Fruit fly (Drosophila melanogaster): ENCODE measurements around the gene CG31635.

CG31635 gene

dm6 chr2L:6648163-6648628, 718 bp downstream of the CG31635 start (continued):
- TF ChIP-seq CG9705 (GFP tag; optimal IDR thresholded peaks at IDR 0.05), result peak; percentile 87

DNA sequence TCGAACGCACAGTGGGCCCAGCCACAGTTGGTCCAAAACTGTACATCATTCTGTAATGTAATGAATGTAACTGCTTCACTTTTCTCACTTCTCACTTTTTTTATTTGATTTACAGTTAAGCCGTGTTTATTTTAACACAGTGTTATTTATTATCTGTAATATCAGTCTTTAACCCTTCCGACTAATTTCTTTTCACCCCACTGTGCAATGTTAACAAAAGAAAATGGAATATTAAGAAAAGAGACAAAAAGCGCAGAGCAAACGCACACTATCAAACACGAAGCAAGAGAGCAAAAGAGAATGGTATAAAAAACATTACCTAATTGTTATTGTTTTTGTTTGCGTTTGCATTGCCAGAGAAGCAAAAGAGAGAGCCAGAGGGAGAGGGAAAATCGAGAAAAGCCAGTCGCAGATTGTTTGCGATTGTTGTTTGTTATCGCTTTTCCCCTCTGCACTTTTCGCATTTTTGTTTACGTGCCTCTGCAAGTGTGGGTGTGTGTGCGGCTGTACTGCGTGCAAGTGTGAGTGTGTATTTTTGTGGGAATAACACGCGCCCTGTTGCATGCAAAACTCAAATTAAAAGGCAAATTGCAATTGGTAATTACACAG, 1.7 kb downstream of the CG31635 start:
- peak; percentile 40 for TF ChIP-seq CG9705 (GFP tag; optimal IDR thresholded peaks at IDR 0.05)
- peak; percentile 76 for TF ChIP-seq woc (GFP tag; optimal IDR thresholded peaks at IDR 0.05)
- no peak for TF ChIP-seq Hr83 (GFP tag; optimal IDR thresholded peaks at IDR 0.05; ENCODE audit: poor library complexity, severe bottlenecking)
- peak; percentile 95 for TF ChIP-seq sv (GFP tag; optimal IDR thresholded peaks at IDR 0.05)
- peak in 1 of 2 experiments; percentile 4 for TF ChIP-seq dl (GFP tag; optimal IDR thresholded peaks at IDR 0.05; ENCODE audit: insufficient read depth in 1 of 2, partially characterized antibody in 2 of 2)
- TF ChIP-seq Rel (GFP tag; optimal IDR thresholded peaks at IDR 0.05), result no peak
- TF ChIP-seq Rel (tag; optimal IDR thresholded peaks at IDR 0.05), result peak; percentile 97
- TF ChIP-seq HLH106 (tag; optimal IDR thresholded peaks at IDR 0.05), result peak; percentile 81
- TF ChIP-seq Abd-B (GFP tag; optimal IDR thresholded peaks at IDR 0.05), result no peak
- TF ChIP-seq rgr (GFP tag; optimal IDR thresholded peaks at IDR 0.05), result peak; percentile 93
- TF ChIP-seq dsf (GFP tag; optimal IDR thresholded peaks at IDR 0.05; ENCODE audit: borderline replicate concordance), result peak; percentile 62
- no peak for TF ChIP-seq usp (GFP tag; optimal IDR thresholded peaks at IDR 0.05)
- TF ChIP-seq Vsx2 (GFP tag; optimal IDR thresholded peaks at IDR 0.05; ENCODE audit: partially characterized antibody), result no peak
- peak; percentile 94 for TF ChIP-seq psq (GFP tag; optimal IDR thresholded peaks at IDR 0.05)
- TF ChIP-seq sage (GFP tag; optimal IDR thresholded peaks at IDR 0.05), result peak; percentile 68
- no peak for TF ChIP-seq Dif (GFP tag; optimal IDR thresholded peaks at IDR 0.05; ENCODE audit: partially characterized antibody)
- TF ChIP-seq dmrt93B (GFP tag; optimal IDR thresholded peaks at IDR 0.05), result peak; percentile 64
- TF ChIP-seq CG32264 (GFP tag; optimal IDR thresholded peaks at IDR 0.05), result peak; percentile 85
- TF ChIP-seq OdsH (GFP tag; optimal IDR thresholded peaks at IDR 0.05), result peak; percentile 88
- no peak for TF ChIP-seq lola (GFP tag; optimal IDR thresholded peaks at IDR 0.05)
- peak; percentile 42 to 93 for TF ChIP-seq foxo (GFP tag; optimal IDR thresholded peaks at IDR 0.05)
- TF ChIP-seq Jra (GFP tag; optimal IDR thresholded peaks at IDR 0.05), result peak; percentile 48
- peak; percentile 28 for TF ChIP-seq GATAd (GFP tag; optimal IDR thresholded peaks at IDR 0.05)
- peak; percentile 90 for TF ChIP-seq ey (GFP tag; optimal IDR thresholded peaks at IDR 0.05)
- TF ChIP-seq brk (GFP tag; optimal IDR thresholded peaks at IDR 0.05), result peak; percentile 56
- TF ChIP-seq Sp1 (GFP tag; optimal IDR thresholded peaks at IDR 0.05), result peak; percentile 85
- TF ChIP-seq Hnf4 (GFP tag; optimal IDR thresholded peaks at IDR 0.05), result peak; percentile 88
- TF ChIP-seq h (GFP tag; optimal IDR thresholded peaks at IDR 0.05), result peak; percentile 93
- TF ChIP-seq fru (GFP tag; optimal IDR thresholded peaks at IDR 0.05), result peak; percentile 93
- TF ChIP-seq br (GFP tag; optimal IDR thresholded peaks at IDR 0.05), result peak; percentile 91

- peak; percentile 8 for TF ChIP-seq brk (GFP tag; optimal IDR thresholded peaks at IDR 0.05)
- TF ChIP-seq Sp1 (GFP tag; optimal IDR thresholded peaks at IDR 0.05), result peak; percentile 4
- peak; percentile 35 for TF ChIP-seq tai (GFP tag; optimal IDR thresholded peaks at IDR 0.05)
- TF ChIP-seq Abd-B (GFP tag; optimal IDR thresholded peaks at IDR 0.05), result no peak
- peak; percentile 61 for TF ChIP-seq Rel (GFP tag; optimal IDR thresholded peaks at IDR 0.05)
- no peak for TF ChIP-seq Rel (tag; optimal IDR thresholded peaks at IDR 0.05)
- TF ChIP-seq Myc (optimal IDR thresholded peaks at IDR 0.05), result no peak
- TF ChIP-seq foxo (GFP tag; optimal IDR thresholded peaks at IDR 0.05), result peak in 1 of 2 experiments; percentile 67
- peak; percentile 97 for TF ChIP-seq psq (GFP tag; optimal IDR thresholded peaks at IDR 0.05)
- TF ChIP-seq rgr (GFP tag; optimal IDR thresholded peaks at IDR 0.05), result peak; percentile 4
- peak; percentile 11 for TF ChIP-seq CG32264 (GFP tag; optimal IDR thresholded peaks at IDR 0.05)
- peak; percentile 51 for TF ChIP-seq sage (GFP tag; optimal IDR thresholded peaks at IDR 0.05)
- TF ChIP-seq Dif (GFP tag; optimal IDR thresholded peaks at IDR 0.05; ENCODE audit: partially characterized antibody), result no peak
- TF ChIP-seq Vsx2 (GFP tag; optimal IDR thresholded peaks at IDR 0.05; ENCODE audit: partially characterized antibody), result peak; percentile 7
- no peak for TF ChIP-seq OdsH (GFP tag; optimal IDR thresholded peaks at IDR 0.05)
- TF ChIP-seq lola (GFP tag; optimal IDR thresholded peaks at IDR 0.05), result peak; percentile 13
Measured at dm6 chr2L:6644421-6645059, 4.4 kb downstream of the CG31635 start.

Data from whole organism, wandering third instar larva.